Fruit fly (Drosophila melanogaster) whole organism, embryonic: ENCODE results near the gene Pop4.

Experiments used
- Adf1 ChIP-seq: fragments of 200-800 bp; sonication (Bioruptor generic); IDR thresholded peaks from 2 replicates; pipeline ENCODE4 v1.3.6; 2022; ENCODE audit warnings: missing biosample characterization, missing genetic modification characterization
- CG10654 ChIP-seq: fragments of 200-800 bp; sonication (Bioruptor generic); optimal IDR thresholded peaks from 2 replicates; lab custom pipeline; 2016; ENCODE audit warnings: missing biosample characterization, missing genetic modification characterization
- CG11560 ChIP-seq: fragments of 200-800 bp; sonication (Bioruptor generic); IDR thresholded peaks from 3 replicates; pipeline ENCODE4 v1.3.6; 2022; ENCODE audit warnings: missing biosample characterization, missing genetic modification characterization
- CG12071 ChIP-seq: fragments of 200-800 bp; sonication (Bioruptor generic); optimal IDR thresholded peaks from 3 replicates; lab custom pipeline; 2018; ENCODE audit warnings: missing biosample characterization, mild to moderate bottlenecking, missing genetic modification characterization
- CG12769 ChIP-seq: fragments of 200-800 bp; sonication (Bioruptor generic); optimal IDR thresholded peaks from 2 replicates; lab custom pipeline; 2019; ENCODE audit warnings: missing biosample characterization, mild to moderate bottlenecking, missing genetic modification characterization, moderate library complexity
- CG13424 ChIP-seq: fragments of 200-800 bp; sonication (Bioruptor generic); optimal IDR thresholded peaks from 2 replicates; lab custom pipeline; 2019; ENCODE audit warnings: missing biosample characterization, mild to moderate bottlenecking, missing genetic modification characterization, moderate library complexity
- CG16813 ChIP-seq: fragments of 200-800 bp; sonication (Bioruptor generic); IDR thresholded peaks from 3 replicates; pipeline ENCODE4 v1.3.6; 2022; ENCODE audit warnings: missing biosample characterization, missing genetic modification characterization; ENCODE audit not compliant: partially characterized antibody
- CG17328 ChIP-seq: fragments of 200-800 bp; sonication (Bioruptor generic); IDR thresholded peaks from 2 replicates; pipeline ENCODE4 v1.3.6; 2022; ENCODE audit warnings: missing biosample characterization, missing genetic modification characterization
- CG2202 ChIP-seq: fragments of 200-800 bp; sonication (Bioruptor generic); optimal IDR thresholded peaks from 2 replicates; lab custom pipeline; 2018; ENCODE audit warnings: missing biosample characterization, mild to moderate bottlenecking, missing genetic modification characterization
- CG32532 ChIP-seq: fragments of 200-800 bp; sonication (Bioruptor generic); IDR thresholded peaks from 2 replicates; pipeline ENCODE4 v1.3.6; 2022; ENCODE audit warnings: missing biosample characterization, missing genetic modification characterization
- CG33557 ChIP-seq: fragments of 200-800 bp; sonication (Bioruptor generic); optimal IDR thresholded peaks from 2 replicates; lab custom pipeline; 2019; ENCODE audit warnings: missing biosample characterization, mild to moderate bottlenecking, missing genetic modification characterization, moderate library complexity
- CG4854 ChIP-seq: fragments of 200-800 bp; sonication (Bioruptor generic); optimal IDR thresholded peaks from 2 replicates; lab custom pipeline; 2016; ENCODE audit warnings: missing biosample characterization, missing genetic modification characterization, inconsistent platforms
- CG6689 ChIP-seq: fragments of 200-800 bp; sonication (Bioruptor generic); IDR thresholded peaks from 2 replicates; pipeline ENCODE4 v1.3.6; 2022; ENCODE audit warnings: missing biosample characterization, missing genetic modification characterization
- CG9609 ChIP-seq: fragments of 200-800 bp; sonication (Bioruptor generic); optimal IDR thresholded peaks from 3 replicates; lab custom pipeline; 2016; ENCODE audit warnings: missing biosample characterization, missing genetic modification characterization
- Dip3 ChIP-seq: fragments of 200-800 bp; sonication (Bioruptor generic); optimal IDR thresholded peaks from 3 replicates; lab custom pipeline; 2016; ENCODE audit warnings: missing biosample characterization, missing genetic modification characterization
- Dll ChIP-seq: fragments of 200-800 bp; sonication (Bioruptor generic); IDR thresholded peaks from 4 replicates; pipeline ENCODE4 v1.3.6; 2022; ENCODE audit warnings: missing biosample characterization, missing genetic modification characterization; ENCODE audit not compliant: partially characterized antibody
- E2f1 ChIP-seq: fragments of 200-800 bp; sonication (Bioruptor generic); IDR thresholded peaks from 2 replicates; pipeline ENCODE4 v1.3.6; 2022; ENCODE audit warnings: missing biosample characterization, missing genetic modification characterization
- ERR ChIP-seq: fragments of 200-800 bp; sonication (Bioruptor generic); optimal IDR thresholded peaks from 2 replicates; lab custom pipeline; 2016; ENCODE audit warnings: missing biosample characterization, missing genetic modification characterization
- Lim3 ChIP-seq: fragments of 200-800 bp; sonication (Bioruptor generic); IDR thresholded peaks from 2 replicates; pipeline ENCODE4 v1.3.6; 2022; ENCODE audit warnings: missing biosample characterization, missing genetic modification characterization
- MESR4 ChIP-seq: fragments of 200-800 bp; sonication (Bioruptor generic); optimal IDR thresholded peaks from 2 replicates; lab custom pipeline; 2018; ENCODE audit warnings: missing biosample characterization, mild to moderate bottlenecking, missing genetic modification characterization, moderate library complexity
- Meics ChIP-seq: fragments of 200-800 bp; sonication (Bioruptor generic); optimal IDR thresholded peaks from 2 replicates; lab custom pipeline; 2017; ENCODE audit warnings: missing biosample characterization, mild to moderate bottlenecking, missing genetic modification characterization
- Nf-YB ChIP-seq: fragments of 200-800 bp; sonication (Bioruptor generic); optimal IDR thresholded peaks from 3 replicates; lab custom pipeline; 2019; ENCODE audit warnings: missing biosample characterization, mild to moderate bottlenecking, missing genetic modification characterization, moderate library complexity
- Pdp1 ChIP-seq, 2 experiments: fragments of 200-800 bp; sonication (Bioruptor generic); optimal IDR thresholded peaks; 3 replicates each; lab custom pipeline; 2016; ENCODE audit warnings: missing biosample characterization in 2 of 2, missing genetic modification characterization in 2 of 2, mild to moderate bottlenecking in 1 of 2, moderate library complexity in 1 of 2
- Sox102F ChIP-seq: fragments of 200-800 bp; sonication (Bioruptor generic); optimal IDR thresholded peaks from 2 replicates; lab custom pipeline; 2018; ENCODE audit warnings: missing biosample characterization, mild to moderate bottlenecking, missing genetic modification characterization, moderate library complexity
- Spps ChIP-seq: fragments of 200-800 bp; sonication (Bioruptor generic); optimal IDR thresholded peaks from 2 replicates; lab custom pipeline; 2018; ENCODE audit warnings: missing biosample characterization, mild to moderate bottlenecking, missing genetic modification characterization
- Tbp ChIP-seq: fragments of >200 bp; optimal IDR thresholded peaks from 2 replicates; lab custom pipeline; 2018; ENCODE audit warnings: missing biosample characterization, missing genetic modification characterization
- abd-A ChIP-seq: fragments of 200-800 bp; sonication (Bioruptor generic); optimal IDR thresholded peaks from 3 replicates; lab custom pipeline; 2019; ENCODE audit warnings: missing biosample characterization, mild to moderate bottlenecking, missing genetic modification characterization, moderate library complexity
- bowl ChIP-seq: fragments of 200-800 bp; sonication (Bioruptor generic); IDR thresholded peaks from 2 replicates; pipeline ENCODE4 v1.3.6; 2022; ENCODE audit warnings: missing biosample characterization, missing genetic modification characterization
- chif ChIP-seq, 2 experiments: fragments of 200-800 bp; sonication (Bioruptor generic); optimal IDR thresholded peaks; 3 replicates each; lab custom pipeline; 2016; ENCODE audit warnings: missing biosample characterization in 2 of 2, missing genetic modification characterization in 2 of 2
- chn ChIP-seq: fragments of 200-800 bp; sonication (Bioruptor generic); optimal IDR thresholded peaks from 2 replicates; lab custom pipeline; 2016; ENCODE audit warnings: missing biosample characterization, missing genetic modification characterization
- crol ChIP-seq: fragments of 200-800 bp; sonication (Bioruptor generic); IDR thresholded peaks from 2 replicates; pipeline ENCODE4 v1.3.6; 2022; ENCODE audit warnings: missing biosample characterization, missing genetic modification characterization
- dmrt99B ChIP-seq: fragments of 200-800 bp; sonication (Bioruptor generic); optimal IDR thresholded peaks from 2 replicates; lab custom pipeline; 2018; ENCODE audit warnings: missing biosample characterization, mild to moderate bottlenecking, missing genetic modification characterization, moderate library complexity
- ewg ChIP-seq: fragments of 200-800 bp; sonication (Bioruptor generic); optimal IDR thresholded peaks from 3 replicates; lab custom pipeline; 2017; ENCODE audit warnings: mild to moderate bottlenecking, missing biosample characterization, missing genetic modification reagents, missing genetic modification characterization
- exex ChIP-seq: fragments of 200-800 bp; sonication (Bioruptor generic); optimal IDR thresholded peaks from 4 replicates; lab custom pipeline; 2018; ENCODE audit warnings: missing biosample characterization, mild to moderate bottlenecking, missing genetic modification characterization, moderate library complexity
- gcm ChIP-seq: fragments of 200-800 bp; sonication (Bioruptor generic); optimal IDR thresholded peaks from 2 replicates; lab custom pipeline; 2019; ENCODE audit warnings: missing biosample characterization, mild to moderate bottlenecking, missing genetic modification characterization, moderate library complexity
- gem ChIP-seq: fragments of 200-800 bp; sonication (Bioruptor generic); optimal IDR thresholded peaks from 2 replicates; lab custom pipeline; 2019; ENCODE audit warnings: missing biosample characterization, mild to moderate bottlenecking, missing genetic modification characterization, moderate library complexity
- grau ChIP-seq: fragments of 200-800 bp; optimal IDR thresholded peaks from 3 replicates; lab custom pipeline; 2019; ENCODE audit warnings: missing biosample characterization, mild to moderate bottlenecking, missing genetic modification characterization, moderate library complexity
- hth ChIP-seq: fragments of >200 bp; optimal IDR thresholded peaks from 2 replicates; lab custom pipeline; 2017; ENCODE audit warnings: inconsistent platforms
- inv ChIP-seq: fragments of 200-800 bp; sonication (Bioruptor generic); IDR thresholded peaks from 2 replicates; pipeline ENCODE4 v1.3.6; 2022; ENCODE audit warnings: missing biosample characterization, missing genetic modification characterization; ENCODE audit not compliant: partially characterized antibody
- ken ChIP-seq: fragments of 200-800 bp; sonication (Bioruptor generic); IDR thresholded peaks from 3 replicates; pipeline ENCODE4 v1.3.6; 2022; ENCODE audit warnings: missing biosample characterization, missing genetic modification characterization
- maf-S ChIP-seq: fragments of 200-800 bp; sonication (Bioruptor generic); optimal IDR thresholded peaks from 2 replicates; lab custom pipeline; 2016; ENCODE audit warnings: missing biosample characterization, missing genetic modification characterization
- pfk ChIP-seq: fragments of 200-800 bp; sonication (Bioruptor generic); optimal IDR thresholded peaks from 2 replicates; lab custom pipeline; 2018; ENCODE audit warnings: missing biosample characterization, mild to moderate bottlenecking, missing genetic modification characterization, moderate library complexity
- schlank ChIP-seq: fragments of 200-800 bp; sonication (Bioruptor generic); optimal IDR thresholded peaks from 2 replicates; lab custom pipeline; 2018; ENCODE audit warnings: missing biosample characterization, mild to moderate bottlenecking, missing genetic modification characterization
- seq ChIP-seq: fragments of 200-800 bp; sonication (Bioruptor generic); IDR thresholded peaks from 2 replicates; pipeline ENCODE4 v1.3.6; 2022; ENCODE audit warnings: missing biosample characterization, missing genetic modification characterization
- sima ChIP-seq: fragments of 200-800 bp; sonication (Bioruptor generic); optimal IDR thresholded peaks from 2 replicates; lab custom pipeline; 2016; ENCODE audit warnings: missing biosample characterization, missing genetic modification characterization
- stc ChIP-seq: fragments of 200-800 bp; sonication (Bioruptor generic); IDR thresholded peaks from 2 replicates; pipeline ENCODE4 v1.3.6; 2022; ENCODE audit warnings: missing biosample characterization, missing genetic modification characterization
- tgo ChIP-seq: fragments of 200-800 bp; sonication (Bioruptor generic); IDR thresholded peaks from 3 replicates; pipeline ENCODE4 v1.3.6; 2022; ENCODE audit warnings: missing biosample characterization, missing genetic modification characterization
- toy ChIP-seq: fragments of 200-800 bp; sonication (Bioruptor generic); IDR thresholded peaks from 2 replicates; pipeline ENCODE4 v1.3.6; 2022; ENCODE audit warnings: missing biosample characterization, missing genetic modification characterization
- ttk ChIP-seq: fragments of 200-800 bp; sonication (Bioruptor generic); IDR thresholded peaks from 2 replicates; pipeline ENCODE4 v2.1.2; 2022; ENCODE audit warnings: missing biosample characterization, missing genetic modification characterization
- usp ChIP-seq: fragments of >200 bp; optimal IDR thresholded peaks from 2 replicates; lab custom pipeline; 2017; ENCODE audit warnings: missing biosample characterization, missing genetic modification characterization
- wdn ChIP-seq: fragments of 200-800 bp; sonication (Bioruptor generic); IDR thresholded peaks from 2 replicates; pipeline ENCODE4 v1.3.6; 2022; ENCODE audit warnings: missing biosample characterization, missing genetic modification characterization
- zf30C ChIP-seq: fragments of 200-800 bp; sonication (Bioruptor generic); optimal IDR thresholded peaks from 3 replicates; lab custom pipeline; 2018; ENCODE audit warnings: missing biosample characterization, mild to moderate bottlenecking, missing genetic modification characterization

The Pop4 gene

DNA sequence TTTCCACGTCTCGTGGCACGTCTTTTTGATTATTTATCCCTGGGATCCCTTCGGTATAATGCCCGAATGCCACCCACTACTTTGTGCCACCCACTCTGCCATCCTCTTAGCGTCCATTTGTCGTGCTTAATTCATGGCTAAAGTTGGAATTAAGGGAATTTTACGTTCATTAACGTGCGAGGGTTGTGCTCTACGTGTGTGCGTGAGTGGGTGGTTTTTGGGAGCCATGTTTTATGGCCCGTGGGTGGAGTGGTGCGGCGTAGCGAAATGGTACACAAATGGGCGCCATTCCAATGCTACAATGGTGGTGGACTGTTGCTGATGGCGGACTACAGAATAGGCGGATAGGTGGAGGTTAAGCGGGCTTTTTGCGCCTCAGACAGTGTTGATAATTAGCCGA, 11.2 kb downstream of the Pop4 start:
- TF ChIP-seq Meics (GFP tag; lab: Kevin White, UChicago) (no peak), pfk (GFP tag; lab: Kevin White, UChicago) (no peak), usp (GFP tag; lab: Kevin White, UChicago) (no peak), gcm (GFP tag; lab: Kevin White, UChicago) (no peak), CG12769 (no peak), Spps (tag; lab: Kevin White, UChicago) (no peak), schlank (tag; lab: Kevin White, UChicago) (no peak), toy (GFP tag; lab: Robert Waterston, UW) (no peak), MESR4 (GFP tag; lab: Kevin White, UChicago) (no peak), maf-S (GFP tag; lab: Kevin White, UChicago) (no peak), CG32532 (GFP tag; lab: Robert Waterston, UW) (peak; percentile 15; the same call in 1 of the 2 replicates), seq (peak; percentile 76; the same call in 1 of the 2 replicates), ERR (GFP tag; lab: Kevin White, UChicago) (no peak), CG10654 (GFP tag; lab: Kevin White, UChicago) (no peak), CG13424 (tag; lab: Kevin White, UChicago) (no peak), tgo (GFP tag; lab: Robert Waterston, UW) (no peak), stc (GFP tag; lab: Robert Waterston, UW) (no peak), CG17328 (no peak), inv (GFP tag; lab: Robert Waterston, UW) (no peak), ken (GFP tag; lab: Robert Waterston, UW) (no peak), sima (GFP tag; lab: Kevin White, UChicago) (no peak), Nf-YB (peak; percentile 72), crol (peak; percentile 12; the same call in 1 of the 2 replicates), abd-A (tag; lab: Kevin White, UChicago) (peak; percentile 66), dmrt99B (no peak), Adf1 (GFP tag; lab: Robert Waterston, UW) (no peak), Sox102F (GFP tag; lab: Kevin White, UChicago) (no peak), Dip3 (GFP tag; lab: Kevin White, UChicago) (no peak), E2f1 (GFP tag; lab: Robert Waterston, UW) (no peak), CG2202 (tag; lab: Kevin White, UChicago) (no peak), gem (tag; lab: Kevin White, UChicago) (no peak), Lim3 (GFP tag; lab: Robert Waterston, UW) (no peak), Dll (GFP tag; lab: Robert Waterston, UW) (no peak), Pdp1 (GFP tag; optimal IDR thresholded peaks at IDR 0.05; lab: Kevin White, UChicago) (no peak), CG4854 (GFP tag; lab: Kevin White, UChicago) (no peak), CG11560 (tag; lab: Robert Waterston, UW) (0 out of 3 replicates have a peak, but pooled peaks have one; percentile 17), wdn (no peak), CG9609 (no peak), Tbp (GFP tag; lab: Kevin White, UChicago) (no peak), ewg (GFP tag; lab: Kevin White, UChicago) (peak; percentile 7), zf30C (GFP tag; lab: Kevin White, UChicago) (no peak), CG12071 (GFP tag; lab: Kevin White, UChicago) (no peak), hth (no peak), exex (tag; lab: Kevin White, UChicago) (peak; percentile 75), chif (GFP tag; optimal IDR thresholded peaks at IDR 0.05; lab: Kevin White, UChicago) (no peak), grau (tag; lab: Kevin White, UChicago) (no peak), CG33557 (GFP tag; lab: Kevin White, UChicago) (no peak), CG6689 (GFP tag; lab: Robert Waterston, UW) (no peak), chn (no peak), ttk (0 out of 2 replicates have a peak, but pooled peaks have one; percentile 20), bowl (GFP tag; lab: Robert Waterston, UW) (no peak), CG16813 (GFP tag; lab: Robert Waterston, UW) (no peak)
